Fruit fly (Drosophila melanogaster) whole organism, embryonic: ENCODE measurements around the gene ebd1.

Source experiments
- BEAF-32 ChIP-seq: fragments of 200-800 bp; sonication (Bioruptor generic); optimal IDR thresholded peaks from 3 replicates; lab custom pipeline; 2017; ENCODE audit warnings: missing biosample characterization, missing genetic modification characterization, mild to moderate bottlenecking, moderate library complexity, missing genetic modification reagents
- CG12299 ChIP-seq: fragments of 200-800 bp; sonication (Bioruptor generic); optimal IDR thresholded peaks from 2 replicates; lab custom pipeline; 2018; ENCODE audit warnings: missing biosample characterization, mild to moderate bottlenecking, missing genetic modification characterization
- CG12391 ChIP-seq: fragments of 200-800 bp; sonication (Bioruptor generic); optimal IDR thresholded peaks from 3 replicates; lab custom pipeline; 2018; ENCODE audit warnings: missing biosample characterization, mild to moderate bottlenecking, missing genetic modification characterization, moderate library complexity
- CG13775 ChIP-seq: fragments of 200-800 bp; sonication (Bioruptor generic); optimal IDR thresholded peaks from 3 replicates; lab custom pipeline; 2017; ENCODE audit warnings: missing biosample characterization, mild to moderate bottlenecking, missing genetic modification characterization
- CG14860 ChIP-seq: fragments of 200-800 bp; sonication (Bioruptor generic); IDR thresholded peaks from 3 replicates; pipeline ENCODE4 v1.3.6; 2022; ENCODE audit warnings: missing biosample characterization, missing genetic modification characterization; ENCODE audit not compliant: partially characterized antibody
- CG17328 ChIP-seq: fragments of 200-800 bp; sonication (Bioruptor generic); IDR thresholded peaks from 2 replicates; pipeline ENCODE4 v1.3.6; 2022; ENCODE audit warnings: missing biosample characterization, missing genetic modification characterization
- CG17912 ChIP-seq: fragments of 200-800 bp; sonication (Bioruptor generic); optimal IDR thresholded peaks from 2 replicates; lab custom pipeline; 2018; ENCODE audit warnings: missing biosample characterization, mild to moderate bottlenecking, missing genetic modification characterization
- CG2889 ChIP-seq: fragments of 200-800 bp; sonication (Bioruptor generic); IDR thresholded peaks from 3 replicates; pipeline ENCODE4 v1.3.6; 2022; ENCODE audit warnings: missing biosample characterization, missing genetic modification characterization
- CG30403 ChIP-seq: fragments of 200-800 bp; sonication (Bioruptor generic); optimal IDR thresholded peaks from 3 replicates; lab custom pipeline; 2016; ENCODE audit warnings: missing biosample characterization, missing genetic modification characterization
- CG30431 ChIP-seq: fragments of 200-800 bp; sonication (Bioruptor generic); optimal IDR thresholded peaks from 2 replicates; lab custom pipeline; 2017; ENCODE audit warnings: missing biosample characterization, missing genetic modification characterization
- CG3838 ChIP-seq: fragments of 200-800 bp; sonication (Bioruptor generic); optimal IDR thresholded peaks from 3 replicates; lab custom pipeline; 2016; ENCODE audit warnings: missing biosample characterization, missing genetic modification characterization
- CG4617 ChIP-seq: fragments of 200-800 bp; sonication (Bioruptor generic); optimal IDR thresholded peaks from 3 replicates; lab custom pipeline; 2016; ENCODE audit warnings: missing biosample characterization, missing genetic modification characterization, borderline replicate concordance
- CG6683 ChIP-seq: fragments of 200-800 bp; sonication (Bioruptor generic); optimal IDR thresholded peaks from 2 replicates; lab custom pipeline; 2017; ENCODE audit warnings: missing biosample characterization, mild to moderate bottlenecking, missing genetic modification characterization, missing genetic modification reagents
- CG7556 ChIP-seq: fragments of 200-800 bp; sonication (Bioruptor generic); optimal IDR thresholded peaks from 2 replicates; lab custom pipeline; 2017; ENCODE audit warnings: missing biosample characterization, mild to moderate bottlenecking, missing genetic modification characterization
- CG8765 ChIP-seq: fragments of 200-800 bp; sonication (Bioruptor generic); IDR thresholded peaks from 2 replicates; pipeline ENCODE4 v1.3.6; 2022; ENCODE audit warnings: missing biosample characterization, missing genetic modification characterization
- CG9215 ChIP-seq: fragments of 200-800 bp; sonication (Bioruptor generic); IDR thresholded peaks from 2 replicates; pipeline ENCODE4 v1.3.6; 2022; ENCODE audit warnings: missing biosample characterization, missing genetic modification characterization
- CG9797 ChIP-seq: fragments of 200-800 bp; sonication (Bioruptor generic); optimal IDR thresholded peaks from 3 replicates; lab custom pipeline; 2018; ENCODE audit warnings: missing biosample characterization, mild to moderate bottlenecking, missing genetic modification characterization
- CG9932 ChIP-seq: fragments of 200-800 bp; sonication (Bioruptor generic); IDR thresholded peaks from 2 replicates; pipeline ENCODE4 v1.3.6; 2022; ENCODE audit warnings: missing biosample characterization, missing genetic modification characterization
- Ets97D ChIP-seq: fragments of 200-800 bp; sonication (Bioruptor generic); optimal IDR thresholded peaks from 3 replicates; lab custom pipeline; 2016; ENCODE audit warnings: missing biosample characterization, missing genetic modification characterization
- Fer2 ChIP-seq: fragments of 200-800 bp; sonication (Bioruptor generic); optimal IDR thresholded peaks from 2 replicates; lab custom pipeline; 2018; ENCODE audit warnings: missing biosample characterization, mild to moderate bottlenecking, missing genetic modification characterization, moderate library complexity
- Gug ChIP-seq: fragments of 200-800 bp; sonication (Bioruptor generic); IDR thresholded peaks from 4 replicates; pipeline ENCODE4 v1.3.6; 2022; ENCODE audit warnings: missing biosample characterization, missing genetic modification characterization
- H2.0 ChIP-seq: fragments of 200-800 bp; sonication (Bioruptor generic); IDR thresholded peaks from 2 replicates; pipeline ENCODE4 v1.3.6; 2022; ENCODE audit warnings: missing biosample characterization, missing genetic modification characterization
- Hand ChIP-seq: fragments of 200-800 bp; sonication (Bioruptor generic); optimal IDR thresholded peaks from 2 replicates; lab custom pipeline; 2017; ENCODE audit warnings: mild to moderate bottlenecking, missing biosample characterization, missing genetic modification reagents, missing genetic modification characterization
- Hey ChIP-seq: fragments of 200-800 bp; sonication (Bioruptor generic); optimal IDR thresholded peaks from 3 replicates; lab custom pipeline; 2018; ENCODE audit warnings: missing biosample characterization, mild to moderate bottlenecking, missing genetic modification characterization
- Hr3 ChIP-seq: fragments of 200-800 bp; sonication (Bioruptor generic); optimal IDR thresholded peaks from 3 replicates; lab custom pipeline; 2016; ENCODE audit warnings: missing biosample characterization, missing genetic modification characterization
- Jarid2 ChIP-seq: fragments of 200-800 bp; sonication (Bioruptor generic); optimal IDR thresholded peaks from 3 replicates; lab custom pipeline; 2017; ENCODE audit warnings: mild to moderate bottlenecking, missing biosample characterization, missing genetic modification reagents, missing genetic modification characterization
- Kr ChIP-seq: fragments of 200-800 bp; sonication (Bioruptor generic); optimal IDR thresholded peaks from 2 replicates; lab custom pipeline; 2017; ENCODE audit warnings: missing biosample characterization, mild to moderate bottlenecking, missing genetic modification characterization
- Lim3 ChIP-seq: fragments of 200-800 bp; sonication (Bioruptor generic); IDR thresholded peaks from 2 replicates; pipeline ENCODE4 v1.3.6; 2022; ENCODE audit warnings: missing biosample characterization, missing genetic modification characterization
- Mad ChIP-seq: fragments of 200-800 bp; sonication (Bioruptor generic); optimal IDR thresholded peaks from 2 replicates; lab custom pipeline; 2016; ENCODE audit warnings: missing biosample characterization, missing genetic modification characterization
- Oaz ChIP-seq: fragments of 200-800 bp; sonication (Bioruptor generic); IDR thresholded peaks from 2 replicates; pipeline ENCODE4 v1.3.6; 2022; ENCODE audit warnings: missing biosample characterization, missing genetic modification characterization
- Sry-β ChIP-seq: fragments of 200-800 bp; sonication (Bioruptor generic); optimal IDR thresholded peaks from 2 replicates; lab custom pipeline; 2018; ENCODE audit warnings: missing biosample characterization, mild to moderate bottlenecking, missing genetic modification characterization, moderate library complexity
- Xbp1 ChIP-seq: fragments of 200-800 bp; sonication (Bioruptor generic); optimal IDR thresholded peaks from 3 replicates; lab custom pipeline; 2016; ENCODE audit warnings: missing biosample characterization, mild to moderate bottlenecking, missing genetic modification characterization
- ac ChIP-seq: fragments of 200-800 bp; sonication (Bioruptor generic); optimal IDR thresholded peaks from 3 replicates; lab custom pipeline; 2017; ENCODE audit warnings: missing biosample characterization, mild to moderate bottlenecking, missing genetic modification characterization
- bigmax ChIP-seq: fragments of 200-800 bp; sonication (Bioruptor generic); optimal IDR thresholded peaks from 2 replicates; lab custom pipeline; 2018; ENCODE audit warnings: missing biosample characterization, mild to moderate bottlenecking, missing genetic modification characterization
- chn ChIP-seq: fragments of 200-800 bp; sonication (Bioruptor generic); optimal IDR thresholded peaks from 2 replicates; lab custom pipeline; 2016; ENCODE audit warnings: missing biosample characterization, missing genetic modification characterization
- croc ChIP-seq: fragments of 200-800 bp; sonication (Bioruptor generic); conservative IDR thresholded peaks from 3 replicates; pipeline ENCODE4 v1.3.6; 2022; ENCODE audit warnings: missing biosample characterization, missing genetic modification characterization
- da ChIP-seq: fragments of 200-800 bp; sonication (Bioruptor generic); optimal IDR thresholded peaks from 2 replicates; lab custom pipeline; 2016; ENCODE audit warnings: missing biosample characterization, missing genetic modification characterization
- ewg ChIP-seq: fragments of 200-800 bp; sonication (Bioruptor generic); optimal IDR thresholded peaks from 3 replicates; lab custom pipeline; 2017; ENCODE audit warnings: mild to moderate bottlenecking, missing biosample characterization, missing genetic modification reagents, missing genetic modification characterization
- ftz-f1 ChIP-seq: fragments of 200-800 bp; sonication (Bioruptor generic); optimal IDR thresholded peaks from 2 replicates; lab custom pipeline; 2016; ENCODE audit warnings: missing biosample characterization, missing genetic modification characterization
- fu2 ChIP-seq: fragments of 200-800 bp; sonication (Bioruptor generic); optimal IDR thresholded peaks from 2 replicates; lab custom pipeline; 2016; ENCODE audit warnings: missing biosample characterization, missing genetic modification characterization
- gt ChIP-seq: fragments of 200-800 bp; sonication (Bioruptor generic); IDR thresholded peaks from 2 replicates; pipeline ENCODE4 v1.3.6; 2022; ENCODE audit warnings: missing biosample characterization, missing genetic modification characterization
- kay ChIP-seq: fragments of 200-800 bp; sonication (Bioruptor generic); optimal IDR thresholded peaks from 2 replicates; lab custom pipeline; 2016; ENCODE audit warnings: missing biosample characterization, missing genetic modification characterization
- lbe ChIP-seq: fragments of 200-800 bp; sonication (Bioruptor generic); optimal IDR thresholded peaks from 2 replicates; lab custom pipeline; 2016; ENCODE audit warnings: missing biosample characterization, mild to moderate bottlenecking, missing genetic modification characterization
- luna ChIP-seq: fragments of 200-800 bp; sonication (Bioruptor generic); optimal IDR thresholded peaks from 2 replicates; lab custom pipeline; 2016; ENCODE audit warnings: missing biosample characterization, missing genetic modification characterization
- mam ChIP-seq: fragments of 200-800 bp; sonication (Bioruptor generic); optimal IDR thresholded peaks from 3 replicates; lab custom pipeline; 2016; ENCODE audit warnings: missing biosample characterization, missing genetic modification characterization
- nerfin-2 ChIP-seq: fragments of 200-800 bp; sonication (Bioruptor generic); IDR thresholded peaks from 2 replicates; pipeline ENCODE4 v1.3.6; 2022; ENCODE audit warnings: missing biosample characterization, missing genetic modification characterization; ENCODE audit not compliant: partially characterized antibody
- psq ChIP-seq: fragments of 200-800 bp; sonication (Bioruptor generic); optimal IDR thresholded peaks from 2 replicates; lab custom pipeline; 2017; ENCODE audit warnings: missing biosample characterization, missing genetic modification characterization
- run ChIP-seq: fragments of 200-800 bp; sonication (Bioruptor generic); optimal IDR thresholded peaks from 3 replicates; lab custom pipeline; 2018; ENCODE audit warnings: missing biosample characterization, mild to moderate bottlenecking, missing genetic modification characterization
- slp2 ChIP-seq: fragments of 200-800 bp; sonication (Bioruptor generic); optimal IDR thresholded peaks from 2 replicates; lab custom pipeline; 2016; ENCODE audit warnings: missing biosample characterization, missing genetic modification characterization
- stwl ChIP-seq: fragments of 200-800 bp; sonication (Bioruptor generic); optimal IDR thresholded peaks from 3 replicates; lab custom pipeline; 2018; ENCODE audit warnings: missing biosample characterization, mild to moderate bottlenecking, missing genetic modification characterization, moderate library complexity
- tap ChIP-seq: fragments of 200-800 bp; optimal IDR thresholded peaks from 3 replicates; lab custom pipeline; 2019; ENCODE audit warnings: missing biosample characterization, mild to moderate bottlenecking, missing genetic modification characterization, moderate library complexity
- zen ChIP-seq: fragments of 200-800 bp; sonication (Bioruptor generic); optimal IDR thresholded peaks from 3 replicates; lab custom pipeline; 2018; ENCODE audit warnings: missing biosample characterization, mild to moderate bottlenecking, missing genetic modification characterization, moderate library complexity

ebd1 gene

dm6 chr3L:685441-685804, at the start of gene ebd1 (continued):
- no peak for TF ChIP-seq CG12391 (tag; lab: Kevin White, UChicago)
- no peak for TF ChIP-seq Gug
- TF ChIP-seq Kr (GFP tag; lab: Kevin White, UChicago), result peak; percentile 35
- TF ChIP-seq CG9797 (GFP tag; lab: Kevin White, UChicago), result no peak
- no peak for TF ChIP-seq Lim3
- no peak for TF ChIP-seq CG14860
- peak; percentile 97 for TF ChIP-seq ewg (GFP tag; lab: Kevin White, UChicago)
- TF ChIP-seq Jarid2 (GFP tag; lab: Kevin White, UChicago), result peak; percentile 10
- no peak for TF ChIP-seq bigmax (GFP tag; lab: Kevin White, UChicago)
- TF ChIP-seq tap (tag; lab: Kevin White, UChicago), result no peak
- TF ChIP-seq croc (GFP tag; lab: Robert Waterston, UW), result no peak
- no peak for TF ChIP-seq fu2 (GFP tag; lab: Kevin White, UChicago)
- no peak for TF ChIP-seq CG9932 (GFP tag; lab: Robert Waterston, UW)
- TF ChIP-seq lbe (GFP tag; lab: Kevin White, UChicago), result no peak
- no peak for TF ChIP-seq CG12299
- TF ChIP-seq CG4617, result no peak
- TF ChIP-seq CG7556 (GFP tag; lab: Kevin White, UChicago), result no peak
- no peak for TF ChIP-seq luna (GFP tag; lab: Kevin White, UChicago)
- no peak for TF ChIP-seq CG8765 (GFP tag; lab: Robert Waterston, UW)
- TF ChIP-seq CG6683, result no peak
- TF ChIP-seq CG2889 (GFP tag; lab: Robert Waterston, UW), result no peak
- no peak for TF ChIP-seq psq (GFP tag; lab: Kevin White, UChicago)
- no peak for TF ChIP-seq zen (tag; lab: Kevin White, UChicago)
- TF ChIP-seq CG17328 (GFP tag; lab: Robert Waterston, UW), result 0 out of 2 replicates have a peak, but pooled peaks have one; percentile 5
- TF ChIP-seq Hr3 (GFP tag; lab: Kevin White, UChicago), result no peak
- no peak for TF ChIP-seq Xbp1
- TF ChIP-seq stwl (tag; lab: Kevin White, UChicago), result peak; percentile 71
- no peak for TF ChIP-seq mam (GFP tag; lab: Kevin White, UChicago)
- no peak for TF ChIP-seq CG30431 (GFP tag; lab: Kevin White, UChicago)
- no peak for TF ChIP-seq CG9215 (GFP tag; lab: Robert Waterston, UW)
- peak; percentile 7 for TF ChIP-seq CG17912 (GFP tag; lab: Kevin White, UChicago)
- no peak for TF ChIP-seq BEAF-32 (GFP tag; lab: Kevin White, UChicago)
- TF ChIP-seq gt (GFP tag; lab: Robert Waterston, UW), result no peak
- TF ChIP-seq ac, result no peak
- TF ChIP-seq H2.0, result no peak
- no peak for TF ChIP-seq CG13775 (GFP tag; lab: Kevin White, UChicago)
- TF ChIP-seq Hand (GFP tag; lab: Kevin White, UChicago), result no peak
- no peak for TF ChIP-seq kay (GFP tag; lab: Kevin White, UChicago)
- TF ChIP-seq nerfin-2, result no peak
- no peak for TF ChIP-seq CG30403 (GFP tag; lab: Kevin White, UChicago)
- no peak for TF ChIP-seq slp2 (GFP tag; lab: Kevin White, UChicago)
- TF ChIP-seq Hey (tag; lab: Kevin White, UChicago), result no peak
- TF ChIP-seq CG3838, result no peak
- TF ChIP-seq run, result no peak
- TF ChIP-seq Oaz (GFP tag; lab: Robert Waterston, UW), result no peak
- TF ChIP-seq Fer2 (tag; lab: Kevin White, UChicago), result no peak
- no peak for TF ChIP-seq Sry-β (GFP tag; lab: Kevin White, UChicago)
- peak; percentile 74 for TF ChIP-seq Ets97D (GFP tag; lab: Kevin White, UChicago)
- no peak for TF ChIP-seq chn
- peak; percentile 43 for TF ChIP-seq ftz-f1 (GFP tag; lab: Kevin White, UChicago)
- TF ChIP-seq Mad, result no peak
- no peak for TF ChIP-seq da (GFP tag; lab: Kevin White, UChicago)
